Worm (Caenorhabditis elegans) whole organism, young adult: ENCODE results near the gene mmcm-1.
A peak's percentile ranks its signal among the peaks of the same experiment; 100 is the strongest.

Experiments used
- C17E4.6 ChIP-seq: fragments of 200-800 bp; sonication (Bioruptor generic); IDR thresholded peaks from 2 replicates; pipeline ENCODE4 v1.3.6; 2022; ENCODE audit warnings: missing genetic modification reagents, missing genetic modification characterization, missing compliant biosample characterization
- D2030.7 ChIP-seq: fragments of 200-800 bp; sonication (Bioruptor generic); IDR thresholded peaks from 2 replicates; pipeline ENCODE4 v1.3.6; 2022; ENCODE audit warnings: missing genetic modification reagents, missing genetic modification characterization, missing compliant biosample characterization
- F52B5.7 ChIP-seq: sonication (generic microtip); optimal IDR thresholded peaks from 2 replicates; lab custom pipeline; 2016; ENCODE audit warnings: mild to moderate bottlenecking, missing genetic modification characterization, missing compliant biosample characterization
- F57A8.1 ChIP-seq: fragments of 200-800 bp; sonication (Bioruptor generic); optimal IDR thresholded peaks from 2 replicates; lab custom pipeline; 2018; ENCODE audit warnings: mild to moderate bottlenecking, missing genetic modification characterization, moderate library complexity, missing compliant biosample characterization
- T07F8.4 ChIP-seq: sonication (generic microtip); optimal IDR thresholded peaks from 2 replicates; lab custom pipeline; 2016; ENCODE audit warnings: mild to moderate bottlenecking, missing genetic modification characterization, moderate library complexity, missing compliant biosample characterization
- T26A5.8 ChIP-seq: sonication (generic microtip); optimal IDR thresholded peaks from 2 replicates; lab custom pipeline; 2016; ENCODE audit warnings: missing genetic modification characterization, missing compliant biosample characterization
- Y67H2A.10 ChIP-seq: fragments of 200-800 bp; sonication (Bioruptor generic); conservative IDR thresholded peaks from 2 replicates; pipeline ENCODE4 v1.3.6; 2022; ENCODE audit warnings: missing genetic modification reagents, missing genetic modification characterization, missing compliant biosample characterization
- Y95B8A.8 ChIP-seq: fragments of 200-800 bp; sonication (Bioruptor generic); IDR thresholded peaks from 2 replicates; pipeline ENCODE4 v1.3.6; 2022; ENCODE audit warnings: missing genetic modification reagents, missing genetic modification characterization, missing compliant biosample characterization
- ZK185.1 ChIP-seq: sonication (generic microtip); optimal IDR thresholded peaks from 2 replicates; lab custom pipeline; 2016; ENCODE audit warnings: mild to moderate bottlenecking, missing genetic modification characterization, missing compliant biosample characterization; ENCODE audit not compliant: poor library complexity, severe bottlenecking
- akir-1 ChIP-seq: fragments of 200-800 bp; sonication (Bioruptor generic); optimal IDR thresholded peaks from 2 replicates; lab custom pipeline; 2018; ENCODE audit warnings: mild to moderate bottlenecking, missing genetic modification characterization, moderate library complexity, missing compliant biosample characterization
- ama-1 ChIP-seq, 3 experiments: fragments of 150-350 bp in 1 of 3; sonication (generic microtip) in 2 of 3; optimal IDR thresholded peaks; 2 replicates each; lab custom pipeline; 2014 to 2018; ENCODE audit warnings: missing biosample characterization in 2 of 3, missing genetic modification characterization in 2 of 3, missing genetic modification reagents in 2 of 3
- atf-7 ChIP-seq: sonication (generic microtip); optimal IDR thresholded peaks from 2 replicates; lab custom pipeline; 2017; ENCODE audit warnings: mild to moderate bottlenecking, missing genetic modification characterization, missing compliant biosample characterization
- attf-5 ChIP-seq: fragments of 200-800 bp; sonication (Bioruptor generic); optimal IDR thresholded peaks from 2 replicates; lab custom pipeline; 2018; ENCODE audit warnings: mild to moderate bottlenecking, missing genetic modification characterization, missing compliant biosample characterization
- cebp-1 ChIP-seq, 2 experiments: fragments of 200-800 bp in 1 of 2; sonication (Bioruptor generic) in 1 of 2; sonication (generic microtip) in 1 of 2; IDR thresholded peaks in 1 of 2; optimal IDR thresholded peaks in 1 of 2; 2 replicates each; pipeline versions ENCODE4 v1.3.6 to Lab custom; 2017 to 2022; ENCODE audit warnings: missing compliant biosample characterization in 2 of 2, missing genetic modification characterization in 2 of 2, mild to moderate bottlenecking in 1 of 2, missing genetic modification reagents in 1 of 2, moderate library complexity in 1 of 2
- cebp-2 ChIP-seq: fragments of 200-800 bp; sonication (Bioruptor generic); IDR thresholded peaks from 2 replicates; pipeline ENCODE4 v1.3.6; 2022; ENCODE audit warnings: missing genetic modification characterization, missing compliant biosample characterization
- ceh-27 ChIP-seq: fragments of 200-800 bp; sonication (Bioruptor generic); optimal IDR thresholded peaks from 2 replicates; lab custom pipeline; 2018; ENCODE audit warnings: mild to moderate bottlenecking, missing genetic modification characterization, moderate library complexity, missing compliant biosample characterization
- ceh-79 ChIP-seq: sonication (generic microtip); optimal IDR thresholded peaks from 2 replicates; lab custom pipeline; 2017; ENCODE audit warnings: mild to moderate bottlenecking, missing genetic modification characterization, missing compliant biosample characterization
- ceh-91 ChIP-seq: fragments of 200-800 bp; sonication (Bioruptor generic); IDR thresholded peaks from 2 replicates; pipeline ENCODE4 v1.3.6; 2022; ENCODE audit warnings: missing genetic modification reagents, missing genetic modification characterization, missing compliant biosample characterization
- chd-7 ChIP-seq: sonication (generic microtip); optimal IDR thresholded peaks from 2 replicates; lab custom pipeline; 2016; ENCODE audit warnings: mild to moderate bottlenecking, missing genetic modification characterization, moderate library complexity, missing compliant biosample characterization
- die-1 ChIP-seq: sonication (generic microtip); optimal IDR thresholded peaks from 2 replicates; lab custom pipeline; 2016; ENCODE audit warnings: missing genotype, mild to moderate bottlenecking, missing genetic modification characterization, missing compliant biosample characterization
- dox-1 ChIP-seq: fragments of 200-800 bp; sonication (Bioruptor generic); IDR thresholded peaks from 2 replicates; pipeline ENCODE4 v1.3.6; 2022; ENCODE audit warnings: missing genetic modification reagents, missing genetic modification characterization, missing compliant biosample characterization
- efl-1 ChIP-seq: fragments of 150-350 bp; optimal IDR thresholded peaks from 2 replicates; lab custom pipeline; 2014; ENCODE audit warnings: missing biosample characterization, missing genetic modification reagents, missing genetic modification characterization
- egrh-3 ChIP-seq: fragments of 200-800 bp; sonication (Bioruptor generic); IDR thresholded peaks from 2 replicates; pipeline ENCODE4 v1.3.6; 2022; ENCODE audit warnings: missing genetic modification reagents, missing genetic modification characterization, missing compliant biosample characterization
- fkh-3 ChIP-seq: sonication (generic microtip); optimal IDR thresholded peaks from 2 replicates; lab custom pipeline; 2016; ENCODE audit warnings: mild to moderate bottlenecking, missing genetic modification characterization, missing compliant biosample characterization
- him-1 ChIP-seq: sonication (generic microtip); optimal IDR thresholded peaks from 2 replicates; lab custom pipeline; 2016; ENCODE audit warnings: missing genotype, missing genetic modification reagents, missing genetic modification characterization, missing compliant biosample characterization
- hlh-12 ChIP-seq: sonication (generic microtip); optimal IDR thresholded peaks from 2 replicates; lab custom pipeline; 2016; ENCODE audit warnings: missing genetic modification characterization, missing compliant biosample characterization
- hmg-1.2 ChIP-seq: fragments of 200-800 bp; sonication (Bioruptor generic); IDR thresholded peaks from 2 replicates; pipeline ENCODE4 v1.3.6; 2022; ENCODE audit warnings: missing genetic modification reagents, missing genetic modification characterization, missing compliant biosample characterization
- hmg-20 ChIP-seq: fragments of 200-800 bp; sonication (Bioruptor generic); IDR thresholded peaks from 2 replicates; pipeline ENCODE4 v1.3.6; 2022; ENCODE audit warnings: missing genetic modification reagents, missing genetic modification characterization, missing compliant biosample characterization
- hrde-1 ChIP-seq: sonication (generic microtip); optimal IDR thresholded peaks from 2 replicates; lab custom pipeline; 2016; ENCODE audit warnings: missing genetic modification characterization, mild to moderate bottlenecking, missing compliant biosample characterization, moderate library complexity, missing genotype, missing genetic modification reagents, borderline replicate concordance
- lin-35 ChIP-seq, 3 experiments: fragments of 150-350 bp in 2 of 3; sonication (generic microtip) in 1 of 3; optimal IDR thresholded peaks; 2 replicates each; lab custom pipeline; 2014 to 2018; ENCODE audit warnings: missing biosample characterization in 3 of 3, missing genetic modification characterization in 3 of 3, missing genetic modification reagents in 3 of 3
- lin-40 ChIP-seq: sonication (generic microtip); optimal IDR thresholded peaks from 2 replicates; lab custom pipeline; 2016; ENCODE audit warnings: missing genetic modification characterization, mild to moderate bottlenecking, missing compliant biosample characterization, missing genotype, missing genetic modification reagents
- mes-4 ChIP-seq: sonication (generic microtip); optimal IDR thresholded peaks from 2 replicates; lab custom pipeline; 2016; ENCODE audit warnings: missing genotype, missing genetic modification characterization, missing compliant biosample characterization
- mxl-1 ChIP-seq: sonication (generic microtip); optimal IDR thresholded peaks from 2 replicates; lab custom pipeline; 2016; ENCODE audit warnings: missing genetic modification characterization, missing compliant biosample characterization
- nfya-1 ChIP-seq: sonication (generic microtip); optimal IDR thresholded peaks from 2 replicates; lab custom pipeline; 2017; ENCODE audit warnings: antibody characterized with exemption, missing compliant biosample characterization, missing genetic modification characterization, borderline replicate concordance; ENCODE audit not compliant: insufficient read depth
- nhr-179 ChIP-seq: sonication (generic microtip); optimal IDR thresholded peaks from 2 replicates; lab custom pipeline; 2016; ENCODE audit warnings: mild to moderate bottlenecking, missing genetic modification characterization, missing compliant biosample characterization
- nhr-27 ChIP-seq: fragments of 200-800 bp; sonication (Bioruptor generic); optimal IDR thresholded peaks from 2 replicates; lab custom pipeline; 2018; ENCODE audit warnings: mild to moderate bottlenecking, missing genetic modification characterization, moderate library complexity, missing compliant biosample characterization
- rcor-1 ChIP-seq: fragments of 200-800 bp; sonication (Bioruptor generic); IDR thresholded peaks from 2 replicates; pipeline ENCODE4 v1.3.6; 2022; ENCODE audit warnings: missing genetic modification reagents, missing genetic modification characterization, missing compliant biosample characterization
- sdz-38 ChIP-seq: sonication (generic microtip); optimal IDR thresholded peaks from 2 replicates; lab custom pipeline; 2016; ENCODE audit warnings: missing genotype, missing genetic modification characterization, missing compliant biosample characterization
- snpc-1.1 ChIP-seq: sonication (generic microtip); optimal IDR thresholded peaks from 2 replicates; lab custom pipeline; 2017; ENCODE audit warnings: missing genetic modification characterization, mild to moderate bottlenecking, missing compliant biosample characterization, antibody characterized with exemption, moderate library complexity, missing genotype, missing genetic modification reagents; ENCODE audit not compliant: insufficient read depth
- snpc-1.3 ChIP-seq: sonication (generic microtip); optimal IDR thresholded peaks from 2 replicates; lab custom pipeline; 2017; ENCODE audit warnings: missing genetic modification characterization, mild to moderate bottlenecking, missing compliant biosample characterization, antibody characterized with exemption, moderate library complexity, missing genotype, missing genetic modification reagents; ENCODE audit not compliant: insufficient read depth
- somi-1 ChIP-seq: fragments of 200-800 bp; sonication (Bioruptor generic); optimal IDR thresholded peaks from 2 replicates; lab custom pipeline; 2018; ENCODE audit warnings: mild to moderate bottlenecking, missing genetic modification characterization, missing compliant biosample characterization
- tbp1 ChIP-seq: fragments of 200-800 bp; sonication (Bioruptor generic); optimal IDR thresholded peaks from 2 replicates; lab custom pipeline; 2018; ENCODE audit warnings: mild to moderate bottlenecking, missing genetic modification characterization, missing compliant biosample characterization
- tlf-1 ChIP-seq: fragments of 200-800 bp; sonication (Bioruptor generic); optimal IDR thresholded peaks from 2 replicates; lab custom pipeline; 2018; ENCODE audit warnings: mild to moderate bottlenecking, missing genetic modification characterization, missing compliant biosample characterization
- unc-130 ChIP-seq: sonication (generic microtip); optimal IDR thresholded peaks from 2 replicates; lab custom pipeline; 2016; ENCODE audit warnings: missing genetic modification reagents, missing genetic modification characterization, missing compliant biosample characterization
- zim-3 ChIP-seq: sonication (generic microtip); optimal IDR thresholded peaks from 2 replicates; lab custom pipeline; 2017; ENCODE audit warnings: mild to moderate bottlenecking, missing genetic modification characterization, moderate library complexity, missing compliant biosample characterization
- ztf-18 ChIP-seq: sonication (generic microtip); optimal IDR thresholded peaks from 2 replicates; lab custom pipeline; 2016; ENCODE audit warnings: missing genotype, mild to moderate bottlenecking, missing genetic modification characterization, missing compliant biosample characterization
- ztf-22 ChIP-seq: fragments of 200-800 bp; sonication (Bioruptor generic); optimal IDR thresholded peaks from 2 replicates; lab custom pipeline; 2018; ENCODE audit warnings: mild to moderate bottlenecking, missing genetic modification characterization, moderate library complexity, missing compliant biosample characterization
- ztf-3 ChIP-seq: fragments of 200-800 bp; sonication (Bioruptor generic); optimal IDR thresholded peaks from 2 replicates; lab custom pipeline; 2018; ENCODE audit warnings: mild to moderate bottlenecking, missing genetic modification characterization, missing compliant biosample characterization

mmcm-1 gene

DNA sequence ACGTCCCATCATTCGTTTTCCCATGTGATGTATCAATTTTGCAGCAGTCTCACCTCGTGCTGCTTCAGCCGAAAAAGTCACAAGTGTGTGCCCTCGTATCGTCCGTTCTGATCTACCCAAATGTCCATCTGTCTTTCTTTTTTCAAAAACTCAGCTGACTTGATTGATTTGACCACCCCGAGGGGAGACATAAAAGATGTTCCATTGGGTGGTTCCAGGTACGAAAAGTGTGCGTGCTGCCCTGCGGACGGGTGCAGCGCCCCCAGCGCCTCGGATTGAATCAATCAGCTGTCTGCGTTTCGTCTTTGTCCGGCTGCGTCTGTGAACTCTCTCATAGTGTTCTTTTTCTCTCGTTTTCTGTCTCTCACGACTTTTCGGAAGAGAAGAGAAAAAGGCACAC is 45.7 kb upstream of the mmcm-1 start (continued):
- TF ChIP-seq somi-1 (GFP tag; lab: Kevin White, UChicago), result peak; percentile 71
- no peak for TF ChIP-seq nhr-179 (tag; lab: Kevin White, UChicago)
- no peak for TF ChIP-seq tlf-1 (GFP tag; lab: Kevin White, UChicago)
- TF ChIP-seq rcor-1 (GFP tag; lab: Robert Waterston, UW), result no peak
- no peak for TF ChIP-seq ztf-3 (GFP tag; lab: Kevin White, UChicago)
- no peak for TF ChIP-seq cebp-2
- TF ChIP-seq T07F8.4 (tag; lab: Kevin White, UChicago), result no peak
- no peak for TF ChIP-seq snpc-1.1
- no peak; the same call in 1 of the 2 replicates for TF ChIP-seq Y67H2A.10 (GFP tag; lab: Robert Waterston, UW)
- no peak for TF ChIP-seq efl-1 (GFP tag; lab: Kevin White, UChicago)
- TF ChIP-seq lin-40, result no peak
- no peak for TF ChIP-seq hrde-1 (tag; lab: Kevin White, UChicago)
- no peak for TF ChIP-seq ZK185.1 (tag; lab: Kevin White, UChicago)
- TF ChIP-seq D2030.7 (GFP tag; lab: Robert Waterston, UW), result no peak
- TF ChIP-seq hmg-1.2 (GFP tag; lab: Robert Waterston, UW), result peak; percentile 74; the same call in 1 of the 2 replicates
- no peak for TF ChIP-seq F52B5.7 (tag; lab: Kevin White, UChicago)
- TF ChIP-seq snpc-1.3 (tag; lab: Kevin White, UChicago), result no peak
- peak; percentile 38 for TF ChIP-seq ceh-27 (GFP tag; lab: Kevin White, UChicago)
- TF ChIP-seq tbp1, result no peak
- peak; percentile 79 for TF ChIP-seq attf-5 (GFP tag; lab: Kevin White, UChicago)
- TF ChIP-seq him-1 (tag; lab: Kevin White, UChicago), result no peak
- TF ChIP-seq dox-1 (GFP tag; lab: Robert Waterston, UW), result no peak
- TF ChIP-seq unc-130 (GFP tag; lab: Kevin White, UChicago), result no peak
- TF ChIP-seq die-1 (tag; lab: Kevin White, UChicago), result no peak
- no peak for TF ChIP-seq sdz-38
- TF ChIP-seq zim-3 (tag; lab: Kevin White, UChicago), result no peak
- no peak for TF ChIP-seq atf-7
- TF ChIP-seq hlh-12 (tag; lab: Kevin White, UChicago), result no peak
- no peak for TF ChIP-seq lin-35 (GFP tag; optimal IDR thresholded peaks at IDR 0.05; lab: Kevin White, UChicago)
- TF ChIP-seq Y95B8A.8 (GFP tag; lab: Robert Waterston, UW), result peak; percentile 69; the same call in 1 of the 2 replicates
- TF ChIP-seq nfya-1, result no peak
- TF ChIP-seq nhr-27 (tag; lab: Kevin White, UChicago), result no peak
- no peak for TF ChIP-seq fkh-3
- no peak for TF ChIP-seq hmg-20 (GFP tag; lab: Robert Waterston, UW)
- TF ChIP-seq chd-7, result no peak
- TF ChIP-seq C17E4.6 (GFP tag; lab: Robert Waterston, UW), result no peak
- TF ChIP-seq akir-1, result no peak
- no peak for TF ChIP-seq F57A8.1
- TF ChIP-seq ama-1 (optimal IDR thresholded peaks at IDR 0.05; lab: Kevin White, UChicago), result no peak
- TF ChIP-seq ama-1 (GFP tag; optimal IDR thresholded peaks at IDR 0.05; lab: Kevin White, UChicago), result no peak
- TF ChIP-seq mes-4 (tag; lab: Kevin White, UChicago), result no peak
- TF ChIP-seq mxl-1 (tag; lab: Kevin White, UChicago), result no peak
- no peak for TF ChIP-seq ztf-18 (tag; lab: Kevin White, UChicago)
- no peak for TF ChIP-seq ceh-79 (tag; lab: Kevin White, UChicago)
- no peak for TF ChIP-seq ceh-91 (GFP tag; lab: Robert Waterston, UW)
- no peak; the same call in 1 of the 2 replicates for TF ChIP-seq egrh-3 (GFP tag; lab: Robert Waterston, UW)
- TF ChIP-seq cebp-1 (GFP tag; IDR thresholded peaks at IDR 0.05; lab: Robert Waterston, UW), result peak; percentile 57; the same call in 1 of the 2 replicates
- peak; percentile 81 for TF ChIP-seq cebp-1 (tag; optimal IDR thresholded peaks at IDR 0.05; lab: Kevin White, UChicago)
- no peak for TF ChIP-seq ztf-22 (GFP tag; lab: Kevin White, UChicago)
- no peak for TF ChIP-seq T26A5.8 (tag; lab: Kevin White, UChicago)
